Worm (Caenorhabditis elegans): ENCODE results near the gene F54D10.4.

Gene F54D10.4

ce11 chrII:3827801-3828200 is 20.9 kb upstream of the F54D10.4 start, which contains the start of gene F54D10.8:
Gene F54D10.8, minus strand, starts transcription at chrII:3827901.
- TF ChIP-seq aha-1 (tag) (peak; percentile 88), ceh-82 (tag; optimal IDR thresholded peaks at IDR 0.05) (no peak)

- TF ChIP-seq Y75B8A.6 (GFP tag; IDR thresholded peaks at IDR 0.05) (no peak), saeg-2 (GFP tag; IDR thresholded peaks at IDR 0.05) (no peak), lin-38 (GFP tag; IDR thresholded peaks at IDR 0.05) (no peak), hlh-30 (tag; optimal IDR thresholded peaks at IDR 0.05; ENCODE audit: insufficient read depth) (no peak), nhr-41 (GFP tag; IDR thresholded peaks at IDR 0.05) (no peak), lir-3 (tag; optimal IDR thresholded peaks at IDR 0.05) (no peak), D1046.2 (GFP tag; IDR thresholded peaks at IDR 0.05) (no peak), ceh-82 (tag; optimal IDR thresholded peaks at IDR 0.05) (no peak), R02D3.7 (tag; optimal IDR thresholded peaks at IDR 0.05) (no peak)
Measured at ce11 chrII:3823855-3824254, 17.0 kb upstream of the F54D10.4 start, which contains the start of gene skr-15. Gene skr-15, plus strand, starts transcription at chrII:3824155.

ce11 chrII:3821248-3821647 is 14.4 kb upstream of the F54D10.4 start, which contains the start of gene F54D10.7:
Gene F54D10.7, minus strand, starts transcription at chrII:3821296.
- TF ChIP-seq Y48G9A.11 (GFP tag; IDR thresholded peaks at IDR 0.05), result no peak
- no peak for TF ChIP-seq F10B5.3 (tag; optimal IDR thresholded peaks at IDR 0.05)
- TF ChIP-seq pha-4 (GFP tag; IDR thresholded peaks at IDR 0.05), result no peak
- no peak for TF ChIP-seq pha-4 (tag; optimal IDR thresholded peaks at IDR 0.05)
- no peak for TF ChIP-seq lin-29 (GFP tag; IDR thresholded peaks at IDR 0.05)
- no peak for TF ChIP-seq ceh-82 (tag; optimal IDR thresholded peaks at IDR 0.05)
- TF ChIP-seq ceh-44 (GFP tag; IDR thresholded peaks at IDR 0.05), result no peak
- TF ChIP-seq tra-1 (GFP tag; IDR thresholded peaks at IDR 0.05), result no peak
- TF ChIP-seq mxl-2 (GFP tag; conservative IDR thresholded peaks at IDR 0.05), result no peak

- TF ChIP-seq hmg-1.1 (GFP tag; IDR thresholded peaks at IDR 0.05), result 0 out of 2 replicates have a peak, but pooled peaks have one; percentile 17
- TF ChIP-seq set-16 (GFP tag; IDR thresholded peaks at IDR 0.05), result peak; percentile 32; the same call in 1 of the 2 replicates
- peak; percentile 98 for TF ChIP-seq aha-1 (tag)
- 0 out of 2 replicates have a peak, but pooled peaks have one; percentile 26 for TF ChIP-seq egl-43 (GFP tag; IDR thresholded peaks at IDR 0.05)
- peak; percentile 7 for TF ChIP-seq mxl-3 (GFP tag; optimal IDR thresholded peaks at IDR 0.05)
Measured at ce11 chrII:3816251-3816849, 9.5 kb upstream of the F54D10.4 start, which contains the start of gene fbxa-24. Gene fbxa-24, plus strand, starts transcription at chrII:3816526.

- TF ChIP-seq mdl-1 (tag; optimal IDR thresholded peaks at IDR 0.05) (no peak), skn-1 (tag; optimal IDR thresholded peaks at IDR 0.05) (no peak), dmd-6 (GFP tag; IDR thresholded peaks at IDR 0.05) (peak; percentile 57), fos-1 (tag; optimal IDR thresholded peaks at IDR 0.05) (no peak), hlh-11 (tag; optimal IDR thresholded peaks at IDR 0.05) (peak; percentile 45), php-3 (GFP tag; IDR thresholded peaks at IDR 0.05) (0 out of 2 replicates have a peak, but pooled peaks have one; percentile 32), daf-16 (GFP tag; optimal IDR thresholded peaks at IDR 0.05) (no peak), daf-16 (tag; optimal IDR thresholded peaks at IDR 0.05) (peak; percentile 52), ceh-28 (tag; optimal IDR thresholded peaks at IDR 0.05) (no peak), lin-13 (GFP tag; optimal IDR thresholded peaks at IDR 0.05) (no peak), pqm-1 (tag; optimal IDR thresholded peaks at IDR 0.05) (peak; percentile 85), hlh-30 (tag; optimal IDR thresholded peaks at IDR 0.05; ENCODE audit: insufficient read depth) (no peak), F10B5.3 (tag; optimal IDR thresholded peaks at IDR 0.05) (no peak), fkh-10 (GFP tag; optimal IDR thresholded peaks at IDR 0.05) (no peak), F26F4.8 (GFP tag; conservative IDR thresholded peaks at IDR 0.05) (no peak), unc-62 (GFP tag; optimal IDR thresholded peaks at IDR 0.05 in 1 of 2) (peak in 1 of 2 experiments; percentile 95), unc-62 (tag; optimal IDR thresholded peaks at IDR 0.05) (no peak), dve-1 (tag; optimal IDR thresholded peaks at IDR 0.05; ENCODE audit: insufficient read depth) (peak; percentile 49), zag-1 (tag; optimal IDR thresholded peaks at IDR 0.05) (no peak), nhr-6 (tag; optimal IDR thresholded peaks at IDR 0.05) (peak; percentile 40), lin-1 (GFP tag; IDR thresholded peaks at IDR 0.05) (0 out of 2 replicates have a peak, but pooled peaks have one; percentile 23), mes-2 (tag; optimal IDR thresholded peaks at IDR 0.05; ENCODE audit: poor library complexity, severe bottlenecking) (peak; percentile 38)
Measured at ce11 chrII:3815445-3816208, 8.8 kb upstream of the F54D10.4 start.

Measured in whole organism, L4 larva.